Worm (Caenorhabditis elegans) whole organism, L1 larva: ENCODE data around the gene set-25.

Source experiments
- pqm-1 ChIP-seq: sonication (generic microtip); optimal IDR thresholded peaks from 3 replicates; lab custom pipeline; 2017; ENCODE audit warnings: missing biosample characterization, missing genetic modification characterization
- tbx-2 ChIP-seq: sonication (generic microtip); optimal IDR thresholded peaks from 2 replicates; lab custom pipeline; 2016; ENCODE audit warnings: missing genetic modification characterization, missing compliant biosample characterization

DNA sequence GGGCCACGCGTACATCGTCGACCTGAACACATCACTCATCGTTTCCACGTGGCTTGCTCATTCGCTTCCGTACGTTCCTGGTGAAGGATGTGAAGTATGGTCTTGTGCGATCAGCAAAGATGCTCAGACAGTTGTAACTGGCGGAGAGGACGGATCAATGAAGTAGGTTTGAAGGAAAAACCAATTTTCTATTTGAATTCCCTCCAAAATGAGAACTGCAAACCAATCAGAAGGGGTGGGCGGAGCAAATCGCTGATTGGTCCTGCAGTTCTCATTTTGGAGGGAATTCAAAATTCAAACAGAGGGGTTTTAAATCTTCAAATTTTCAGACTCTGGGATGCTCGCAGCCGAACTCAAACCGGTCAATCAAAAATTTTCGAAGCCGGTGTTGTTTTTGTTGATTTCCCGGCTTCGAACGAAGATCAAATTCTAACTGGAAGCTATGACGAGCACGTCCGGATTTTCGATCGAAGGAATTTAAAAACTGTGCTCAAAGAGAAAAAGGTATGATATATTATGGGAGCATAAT lies 24.6 kb upstream of the set-25 start:
- TF ChIP-seq pqm-1 (tag; lab: Kevin White, UChicago): no peak
- TF ChIP-seq tbx-2: no peak
